Worm (Caenorhabditis elegans): ENCODE data around the gene lgg-2.

The lgg-2 gene

ce11 chrIV:10913081-10913480 is 22.6 kb downstream of the lgg-2 start, which contains the start of gene ZK593.2:
ZK593.2 (plus strand) TSS chrIV:10913381.
- TF ChIP-seq elt-3 (tag; optimal IDR thresholded peaks at IDR 0.05), result no peak
- TF ChIP-seq nhr-12 (tag; optimal IDR thresholded peaks at IDR 0.05), result no peak
- TF ChIP-seq blmp-1 (tag; optimal IDR thresholded peaks at IDR 0.05), result no peak
- no peak for TF ChIP-seq unc-62 (GFP tag; optimal IDR thresholded peaks at IDR 0.05)
- no peak for TF ChIP-seq ces-1 (GFP tag; optimal IDR thresholded peaks at IDR 0.05)
- no peak for TF ChIP-seq ham-2 (GFP tag; optimal IDR thresholded peaks at IDR 0.05)

- TF ChIP-seq sem-2 (GFP tag; optimal IDR thresholded peaks at IDR 0.05) (no peak), unc-39 (tag; optimal IDR thresholded peaks at IDR 0.05) (no peak), lin-32 (GFP tag; optimal IDR thresholded peaks at IDR 0.05) (no peak), nhr-28 (tag; optimal IDR thresholded peaks at IDR 0.05) (no peak), nhr-12 (tag; optimal IDR thresholded peaks at IDR 0.05) (no peak), elt-1 (tag; optimal IDR thresholded peaks at IDR 0.05; ENCODE audit: borderline replicate concordance, insufficient read depth) (no peak), pha-4 (tag; optimal IDR thresholded peaks at IDR 0.05) (no peak), bed-3 (GFP tag; optimal IDR thresholded peaks at IDR 0.05) (no peak), mls-2 (tag; optimal IDR thresholded peaks at IDR 0.05) (no peak), cnd-1 (tag; optimal IDR thresholded peaks at IDR 0.05) (no peak), ham-2 (GFP tag; optimal IDR thresholded peaks at IDR 0.05) (no peak), nhr-2 (tag; optimal IDR thresholded peaks at IDR 0.05) (no peak), M03D4.4 (tag; optimal IDR thresholded peaks at IDR 0.05) (no peak), sptf-1 (tag; optimal IDR thresholded peaks at IDR 0.05) (no peak), elt-3 (tag; optimal IDR thresholded peaks at IDR 0.05) (no peak), tbx-8 (GFP tag; optimal IDR thresholded peaks at IDR 0.05) (no peak), blmp-1 (tag; optimal IDR thresholded peaks at IDR 0.05) (no peak), unc-62 (GFP tag; optimal IDR thresholded peaks at IDR 0.05) (no peak), mep-1 (tag; optimal IDR thresholded peaks at IDR 0.05) (no peak)
Observed at ce11 chrIV:10909708-10910107, 26.0 kb downstream of the lgg-2 start, which contains the start of gene pyk-2. pyk-2 (plus strand) TSS chrIV:10909913.

- no peak for TF ChIP-seq mls-2 (tag; optimal IDR thresholded peaks at IDR 0.05)
- no peak for TF ChIP-seq lsy-2 (tag; optimal IDR thresholded peaks at IDR 0.05)
- TF ChIP-seq pha-4 (tag; optimal IDR thresholded peaks at IDR 0.05), result no peak
- no peak for TF ChIP-seq cnd-1 (tag; optimal IDR thresholded peaks at IDR 0.05)
- TF ChIP-seq nhr-12 (tag; optimal IDR thresholded peaks at IDR 0.05), result no peak
- no peak for TF ChIP-seq hlh-1 (tag; optimal IDR thresholded peaks at IDR 0.05)
- TF ChIP-seq unc-120 (tag; optimal IDR thresholded peaks at IDR 0.05; ENCODE audit: poor library complexity, severe bottlenecking), result no peak
- TF ChIP-seq unc-62 (GFP tag; optimal IDR thresholded peaks at IDR 0.05), result no peak
- no peak for TF ChIP-seq sem-2 (GFP tag; optimal IDR thresholded peaks at IDR 0.05)
- TF ChIP-seq nhr-76 (tag; optimal IDR thresholded peaks at IDR 0.05), result no peak
- no peak for TF ChIP-seq lin-13 (tag; optimal IDR thresholded peaks at IDR 0.05)
- no peak for TF ChIP-seq nhr-28 (tag; optimal IDR thresholded peaks at IDR 0.05)
- no peak for TF ChIP-seq ceh-39 (tag; optimal IDR thresholded peaks at IDR 0.05)
- TF ChIP-seq blmp-1 (tag; optimal IDR thresholded peaks at IDR 0.05), result no peak
- no peak for TF ChIP-seq ham-2 (GFP tag; optimal IDR thresholded peaks at IDR 0.05)
- TF ChIP-seq lin-32 (GFP tag; optimal IDR thresholded peaks at IDR 0.05), result no peak
- no peak for TF ChIP-seq zip-8 (tag; optimal IDR thresholded peaks at IDR 0.05)
- TF ChIP-seq nhr-237 (tag; optimal IDR thresholded peaks at IDR 0.05), result no peak
- no peak for TF ChIP-seq ces-1 (GFP tag; optimal IDR thresholded peaks at IDR 0.05)
- no peak for TF ChIP-seq mep-1 (tag; optimal IDR thresholded peaks at IDR 0.05)
Observed at ce11 chrIV:10909206-10909605, 26.5 kb downstream of the lgg-2 start, which contains the start of gene ZK596.2. ZK596.2 (minus strand) TSS chrIV:10909306.

- TF ChIP-seq drap-1 (GFP tag; optimal IDR thresholded peaks at IDR 0.05) (no peak), ham-2 (GFP tag; optimal IDR thresholded peaks at IDR 0.05) (no peak), flh-1 (GFP tag; optimal IDR thresholded peaks at IDR 0.05) (no peak), ztf-11 (tag; optimal IDR thresholded peaks at IDR 0.05) (no peak), M03D4.4 (tag; optimal IDR thresholded peaks at IDR 0.05) (no peak), blmp-1 (tag; optimal IDR thresholded peaks at IDR 0.05) (no peak), lin-13 (tag; optimal IDR thresholded peaks at IDR 0.05) (no peak), pha-4 (tag; optimal IDR thresholded peaks at IDR 0.05) (no peak), unc-39 (tag; optimal IDR thresholded peaks at IDR 0.05) (no peak), mls-2 (tag; optimal IDR thresholded peaks at IDR 0.05) (no peak), ces-1 (GFP tag; optimal IDR thresholded peaks at IDR 0.05) (no peak), nhr-76 (tag; optimal IDR thresholded peaks at IDR 0.05) (no peak), sem-2 (GFP tag; optimal IDR thresholded peaks at IDR 0.05) (no peak), snpc-4 (tag; optimal IDR thresholded peaks at IDR 0.05) (no peak), ceh-39 (tag; optimal IDR thresholded peaks at IDR 0.05) (no peak), zip-8 (tag; optimal IDR thresholded peaks at IDR 0.05) (no peak), mab-5 (tag; optimal IDR thresholded peaks at IDR 0.05) (no peak), nhr-12 (tag; optimal IDR thresholded peaks at IDR 0.05) (no peak)
Observed at ce11 chrIV:10904282-10904681, 31.4 kb downstream of the lgg-2 start, which contains the start of gene ZK596.3. ZK596.3 (minus strand) TSS chrIV:10904382.

All from whole organism, mixed stage, embryonic.